Worm (Caenorhabditis elegans) whole organism, L4 larva: Measurements from ENCODE around the gene msrp-5.

Source experiments
- aly-2 ChIP-seq: sonication (generic microtip); optimal IDR thresholded peaks from 2 replicates; lab custom pipeline; 2018; ENCODE audit warnings: missing biosample characterization, missing genetic modification characterization
- zag-1 ChIP-seq: fragments of 150-350 bp; optimal IDR thresholded peaks from 2 replicates; lab custom pipeline; 2014; ENCODE audit warnings: missing biosample characterization, missing genetic modification characterization

ce11 chrII:2578216-2578615 lies 38.5 kb upstream of the msrp-5 start:
- TF ChIP-seq aly-2 (tag; lab: Kevin White, UChicago) (no peak), zag-1 (tag; lab: Kevin White, UChicago) (no peak)
